Worm (Caenorhabditis elegans): ENCODE data around the gene etr-1.

etr-1 gene

DNA sequence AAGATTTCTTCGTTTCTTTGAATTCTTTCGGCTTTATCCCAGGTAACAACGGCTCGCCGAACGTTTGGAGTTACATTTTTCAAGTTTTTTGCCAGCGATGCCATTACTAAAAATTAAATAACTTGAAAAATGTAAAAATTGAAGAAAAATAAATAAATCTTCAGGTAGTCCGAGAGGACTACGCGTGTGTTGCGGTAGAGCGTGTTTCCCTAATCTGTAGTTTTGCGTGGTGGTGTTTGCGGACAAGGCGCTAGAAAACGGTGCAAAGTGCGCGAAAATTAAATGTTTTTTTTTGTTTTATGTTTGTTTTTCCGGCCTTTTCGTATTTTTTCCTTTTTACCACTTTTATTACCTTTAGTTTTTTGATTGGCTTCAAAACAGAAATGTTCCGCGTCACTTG lies 6.3 kb upstream of the etr-1 start, which contains the start of gene mrpl-28 (continued):
- TF ChIP-seq nhr-48 (tag; optimal IDR thresholded peaks at IDR 0.05) (peak; percentile 47), lin-29 (GFP tag; IDR thresholded peaks at IDR 0.05) (0 out of 2 replicates have a peak, but pooled peaks have one; percentile 47), unc-130 (GFP tag; optimal IDR thresholded peaks at IDR 0.05) (peak; percentile 33), php-3 (GFP tag; IDR thresholded peaks at IDR 0.05) (no peak), madf-9 (GFP tag; conservative IDR thresholded peaks at IDR 0.05) (0 out of 2 replicates have a peak, but pooled peaks have one; percentile 49), ctbp-1 (GFP tag; IDR thresholded peaks at IDR 0.05) (peak; percentile 72), zip-2 (tag; optimal IDR thresholded peaks at IDR 0.05) (no peak), ZK337.2 (GFP tag; IDR thresholded peaks at IDR 0.05) (peak; percentile 55; the same call in 1 of the 2 replicates), daf-12 (tag; optimal IDR thresholded peaks at IDR 0.05) (no peak), Y75B8A.6 (GFP tag; IDR thresholded peaks at IDR 0.05) (no peak), fkh-10 (GFP tag; optimal IDR thresholded peaks at IDR 0.05) (peak; percentile 78), ceh-44 (GFP tag; IDR thresholded peaks at IDR 0.05) (no peak), zip-11 (GFP tag; IDR thresholded peaks at IDR 0.05) (no peak), cey-2 (tag; optimal IDR thresholded peaks at IDR 0.05; ENCODE audit: borderline replicate concordance, insufficient read depth) (no peak), unc-39 (tag; optimal IDR thresholded peaks at IDR 0.05) (no peak), D1046.2 (GFP tag; IDR thresholded peaks at IDR 0.05) (no peak), F10B5.3 (tag; optimal IDR thresholded peaks at IDR 0.05) (peak; percentile 77), set-16 (GFP tag; IDR thresholded peaks at IDR 0.05) (no peak), madf-5 (GFP tag; IDR thresholded peaks at IDR 0.05) (no peak), F37D6.2 (tag; optimal IDR thresholded peaks at IDR 0.05) (peak; percentile 74), jun-1 (tag; optimal IDR thresholded peaks at IDR 0.05) (peak; percentile 60), nhr-42 (GFP tag; IDR thresholded peaks at IDR 0.05) (peak; percentile 53; the same call in 1 of the 2 replicates), T26A8.4 (GFP tag; IDR thresholded peaks at IDR 0.05) (peak; percentile 92), ceh-62 (tag; optimal IDR thresholded peaks at IDR 0.05) (no peak), lin-15B (tag; optimal IDR thresholded peaks at IDR 0.05) (peak; percentile 87), aly-2 (tag; optimal IDR thresholded peaks at IDR 0.05) (no peak), mdl-1 (tag; optimal IDR thresholded peaks at IDR 0.05) (peak in 1 of 2 experiments; percentile 21), daf-19 (GFP tag; conservative IDR thresholded peaks at IDR 0.05) (no peak), zfp-2 (tag; optimal IDR thresholded peaks at IDR 0.05) (peak; percentile 39), F49E8.2 (tag; optimal IDR thresholded peaks at IDR 0.05; ENCODE audit: borderline replicate concordance) (peak; percentile 60), mxl-2 (GFP tag; conservative IDR thresholded peaks at IDR 0.05) (no peak), egl-43 (GFP tag; IDR thresholded peaks at IDR 0.05) (peak; percentile 70), nhr-111 (GFP tag; optimal IDR thresholded peaks at IDR 0.05) (no peak), lin-13 (GFP tag; optimal IDR thresholded peaks at IDR 0.05) (peak; percentile 87), ceh-32 (tag; optimal IDR thresholded peaks at IDR 0.05; ENCODE audit: poor library complexity) (peak; percentile 45), mes-2 (tag; optimal IDR thresholded peaks at IDR 0.05; ENCODE audit: poor library complexity, severe bottlenecking) (peak; percentile 94), tag-97 (GFP tag; IDR thresholded peaks at IDR 0.05) (no peak), lin-38 (GFP tag; IDR thresholded peaks at IDR 0.05) (peak; percentile 99), lsy-2 (tag; optimal IDR thresholded peaks at IDR 0.05) (peak; percentile 60 to 95), unc-62 (GFP tag; optimal IDR thresholded peaks at IDR 0.05 in 1 of 2) (peak in 1 of 2 experiments; percentile 93), unc-62 (tag; optimal IDR thresholded peaks at IDR 0.05) (no peak), nhr-28 (tag; optimal IDR thresholded peaks at IDR 0.05) (peak; percentile 72), snpc-1.2 (GFP tag; IDR thresholded peaks at IDR 0.05) (0 out of 2 replicates have a peak, but pooled peaks have one; percentile 16), snpc-4 (tag; optimal IDR thresholded peaks at IDR 0.05) (no peak), R02D3.7 (tag; optimal IDR thresholded peaks at IDR 0.05) (no peak), Y105C5A.15 (GFP tag; IDR thresholded peaks at IDR 0.05) (no peak), mxl-3 (GFP tag; optimal IDR thresholded peaks at IDR 0.05) (peak; percentile 30), F26F4.8 (GFP tag; conservative IDR thresholded peaks at IDR 0.05) (no peak), Y48G9A.11 (GFP tag; IDR thresholded peaks at IDR 0.05) (peak; percentile 60; the same call in 1 of the 2 replicates), nhr-10 (tag; optimal IDR thresholded peaks at IDR 0.05) (no peak), dpl-1 (GFP tag; optimal IDR thresholded peaks at IDR 0.05) (peak; percentile 97)

All from whole organism, L4 larva.